Fruit fly (Drosophila melanogaster) whole organism, embryonic: ENCODE data around the gene CG9616.
A peak's percentile ranks its signal among the peaks of the same experiment; 100 is the strongest.

Source experiments
- CG10565 ChIP-seq: fragments of 200-800 bp; sonication (Bioruptor generic); optimal IDR thresholded peaks from 3 replicates; lab custom pipeline; 2016; ENCODE audit warnings: missing biosample characterization, mild to moderate bottlenecking, missing genetic modification characterization
- CG11085 ChIP-seq: fragments of 200-800 bp; sonication (Bioruptor generic); IDR thresholded peaks from 2 replicates; pipeline ENCODE4 v1.3.6; 2022; ENCODE audit warnings: missing biosample characterization, missing genetic modification characterization
- CG11560 ChIP-seq: fragments of 200-800 bp; sonication (Bioruptor generic); IDR thresholded peaks from 3 replicates; pipeline ENCODE4 v1.3.6; 2022; ENCODE audit warnings: missing biosample characterization, missing genetic modification characterization
- CG12155 ChIP-seq: fragments of 200-800 bp; sonication (Bioruptor generic); optimal IDR thresholded peaks from 3 replicates; lab custom pipeline; 2016; ENCODE audit warnings: missing biosample characterization, missing genetic modification characterization
- CG12299 ChIP-seq: fragments of 200-800 bp; sonication (Bioruptor generic); optimal IDR thresholded peaks from 2 replicates; lab custom pipeline; 2018; ENCODE audit warnings: missing biosample characterization, mild to moderate bottlenecking, missing genetic modification characterization
- CG15479 ChIP-seq: fragments of 200-800 bp; sonication (Bioruptor generic); optimal IDR thresholded peaks from 3 replicates; lab custom pipeline; 2019; ENCODE audit warnings: missing biosample characterization, mild to moderate bottlenecking, missing genetic modification characterization, moderate library complexity
- CG1647 ChIP-seq: fragments of 200-800 bp; sonication (Bioruptor generic); optimal IDR thresholded peaks from 3 replicates; lab custom pipeline; 2016; ENCODE audit warnings: missing biosample characterization, missing genetic modification characterization
- CG17328 ChIP-seq: fragments of 200-800 bp; sonication (Bioruptor generic); IDR thresholded peaks from 2 replicates; pipeline ENCODE4 v1.3.6; 2022; ENCODE audit warnings: missing biosample characterization, missing genetic modification characterization
- CG17361 ChIP-seq: fragments of 200-800 bp; sonication (Bioruptor generic); IDR thresholded peaks from 3 replicates; pipeline ENCODE4 v1.3.6; 2022; ENCODE audit warnings: missing biosample characterization, missing genetic modification characterization
- CG17568 ChIP-seq: fragments of 200-800 bp; sonication (Bioruptor generic); optimal IDR thresholded peaks from 2 replicates; lab custom pipeline; 2018; ENCODE audit warnings: missing biosample characterization, mild to moderate bottlenecking, missing genetic modification characterization, moderate library complexity
- CG31441 ChIP-seq: fragments of 200-800 bp; sonication (Bioruptor generic); IDR thresholded peaks from 2 replicates; pipeline ENCODE4 v1.3.6; 2022; ENCODE audit warnings: missing biosample characterization, missing genetic modification characterization
- CG32532 ChIP-seq: fragments of 200-800 bp; sonication (Bioruptor generic); IDR thresholded peaks from 2 replicates; pipeline ENCODE4 v1.3.6; 2022; ENCODE audit warnings: missing biosample characterization, missing genetic modification characterization
- CG4360 ChIP-seq: fragments of 200-800 bp; sonication (Bioruptor generic); IDR thresholded peaks from 2 replicates; pipeline ENCODE4 v1.3.6; 2022; ENCODE audit warnings: missing biosample characterization, missing genetic modification characterization
- CG6813 ChIP-seq: fragments of 200-800 bp; sonication (Bioruptor generic); optimal IDR thresholded peaks from 2 replicates; lab custom pipeline; 2017; ENCODE audit warnings: missing biosample characterization, missing genetic modification characterization, mild to moderate bottlenecking, moderate library complexity, missing genetic modification reagents
- CG6854 ChIP-seq: fragments of 200-800 bp; sonication (Bioruptor generic); optimal IDR thresholded peaks from 3 replicates; lab custom pipeline; 2017; ENCODE audit warnings: missing biosample characterization, mild to moderate bottlenecking, missing genetic modification characterization
- CG7839 ChIP-seq: fragments of 200-800 bp; sonication (Bioruptor generic); optimal IDR thresholded peaks from 3 replicates; lab custom pipeline; 2018; ENCODE audit warnings: missing biosample characterization, mild to moderate bottlenecking, missing genetic modification characterization, moderate library complexity
- CG8089 ChIP-seq: fragments of 200-800 bp; sonication (Bioruptor generic); optimal IDR thresholded peaks from 3 replicates; lab custom pipeline; 2016; ENCODE audit warnings: missing biosample characterization, missing genetic modification characterization
- CG8290 ChIP-seq, 3 experiments: fragments of 200-800 bp; sonication (Bioruptor generic); optimal IDR thresholded peaks; 2 replicates each; lab custom pipeline; 2016 to 2019; ENCODE audit warnings: missing biosample characterization in 3 of 3, missing genetic modification characterization in 3 of 3, mild to moderate bottlenecking in 2 of 3, moderate library complexity in 1 of 3
- Hr39 ChIP-seq: fragments of >200 bp; optimal IDR thresholded peaks from 2 replicates; lab custom pipeline; 2017
- Hr78 ChIP-seq, 2 experiments: fragments of 200-800 bp in 1 of 2; fragments of >200 bp in 1 of 2; sonication (Bioruptor generic) in 1 of 2; optimal IDR thresholded peaks; 2 replicates each; lab custom pipeline; 2017 to 2019; ENCODE audit warnings: missing biosample characterization in 2 of 2, missing genetic modification characterization in 2 of 2, mild to moderate bottlenecking in 1 of 2, moderate library complexity in 1 of 2
- Mes4 ChIP-seq: fragments of 200-800 bp; sonication (Bioruptor generic); optimal IDR thresholded peaks from 2 replicates; lab custom pipeline; 2016; ENCODE audit warnings: missing biosample characterization, missing genetic modification characterization
- Mrtf ChIP-seq: fragments of 200-800 bp; sonication (Bioruptor generic); IDR thresholded peaks from 3 replicates; pipeline ENCODE4 v1.3.6; 2022; ENCODE audit warnings: missing biosample characterization, missing genetic modification characterization
- Nf-YB ChIP-seq: fragments of 200-800 bp; sonication (Bioruptor generic); optimal IDR thresholded peaks from 3 replicates; lab custom pipeline; 2019; ENCODE audit warnings: missing biosample characterization, mild to moderate bottlenecking, missing genetic modification characterization, moderate library complexity
- Rfx ChIP-seq: fragments of 200-800 bp; sonication (Bioruptor generic); IDR thresholded peaks from 2 replicates; pipeline ENCODE4 v1.3.6; 2022; ENCODE audit warnings: missing biosample characterization, missing genetic modification characterization
- ap ChIP-seq: fragments of 200-800 bp; sonication (Bioruptor generic); IDR thresholded peaks from 2 replicates; pipeline ENCODE4 v1.3.6; 2022; ENCODE audit warnings: missing biosample characterization, missing genetic modification characterization
- ato ChIP-seq: fragments of 200-800 bp; sonication (Bioruptor generic); IDR thresholded peaks from 2 replicates; pipeline ENCODE4 v1.3.6; 2022; ENCODE audit warnings: missing biosample characterization, missing genetic modification characterization; ENCODE audit not compliant: partially characterized antibody
- cg ChIP-seq: fragments of 200-800 bp; sonication (Bioruptor generic); optimal IDR thresholded peaks from 3 replicates; lab custom pipeline; 2019; ENCODE audit warnings: missing biosample characterization, mild to moderate bottlenecking, missing genetic modification characterization, moderate library complexity
- ci ChIP-seq: fragments of 200-800 bp; sonication (Bioruptor generic); IDR thresholded peaks from 3 replicates; pipeline ENCODE4 v1.3.6; 2022; ENCODE audit warnings: missing biosample characterization, missing genetic modification characterization
- crol ChIP-seq: fragments of 200-800 bp; sonication (Bioruptor generic); IDR thresholded peaks from 2 replicates; pipeline ENCODE4 v1.3.6; 2022; ENCODE audit warnings: missing biosample characterization, missing genetic modification characterization
- dm ChIP-seq: fragments of 200-800 bp; sonication (Bioruptor generic); optimal IDR thresholded peaks from 3 replicates; lab custom pipeline; 2016; ENCODE audit warnings: missing biosample characterization, missing genetic modification characterization
- dmrt99B ChIP-seq: fragments of 200-800 bp; sonication (Bioruptor generic); optimal IDR thresholded peaks from 2 replicates; lab custom pipeline; 2018; ENCODE audit warnings: missing biosample characterization, mild to moderate bottlenecking, missing genetic modification characterization, moderate library complexity
- exex ChIP-seq: fragments of 200-800 bp; sonication (Bioruptor generic); optimal IDR thresholded peaks from 4 replicates; lab custom pipeline; 2018; ENCODE audit warnings: missing biosample characterization, mild to moderate bottlenecking, missing genetic modification characterization, moderate library complexity
- fd96Cb ChIP-seq: fragments of 200-800 bp; sonication (Bioruptor generic); optimal IDR thresholded peaks from 2 replicates; lab custom pipeline; 2018; ENCODE audit warnings: missing biosample characterization, mild to moderate bottlenecking, missing genetic modification characterization, moderate library complexity
- gce ChIP-seq: fragments of 200-800 bp; sonication (Bioruptor generic); IDR thresholded peaks from 3 replicates; pipeline ENCODE4 v1.3.6; 2022; ENCODE audit warnings: missing biosample characterization, missing genetic modification characterization
- grau ChIP-seq: fragments of 200-800 bp; optimal IDR thresholded peaks from 3 replicates; lab custom pipeline; 2019; ENCODE audit warnings: missing biosample characterization, mild to moderate bottlenecking, missing genetic modification characterization, moderate library complexity
- gro ChIP-seq: fragments of 200-800 bp; sonication (Bioruptor generic); optimal IDR thresholded peaks from 2 replicates; lab custom pipeline; 2016; ENCODE audit warnings: missing biosample characterization, missing genetic modification characterization
- hb ChIP-seq: fragments of 200-800 bp; sonication (Bioruptor generic); IDR thresholded peaks from 3 replicates; pipeline ENCODE4 v1.3.6; 2022; ENCODE audit warnings: missing biosample characterization, missing genetic modification characterization; ENCODE audit not compliant: partially characterized antibody
- inv ChIP-seq: fragments of 200-800 bp; sonication (Bioruptor generic); IDR thresholded peaks from 2 replicates; pipeline ENCODE4 v1.3.6; 2022; ENCODE audit warnings: missing biosample characterization, missing genetic modification characterization; ENCODE audit not compliant: partially characterized antibody
- knrl ChIP-seq: fragments of 200-800 bp; sonication (Bioruptor generic); IDR thresholded peaks from 3 replicates; pipeline ENCODE4 v1.3.6; 2022; ENCODE audit warnings: missing biosample characterization, missing genetic modification characterization; ENCODE audit not compliant: partially characterized antibody
- mirr ChIP-seq: fragments of 200-800 bp; sonication (Bioruptor generic); optimal IDR thresholded peaks from 3 replicates; lab custom pipeline; 2018; ENCODE audit warnings: missing biosample characterization, mild to moderate bottlenecking, missing genetic modification characterization
- oc ChIP-seq: fragments of 200-800 bp; sonication (Bioruptor generic); optimal IDR thresholded peaks from 2 replicates; lab custom pipeline; 2018; ENCODE audit warnings: missing biosample characterization, mild to moderate bottlenecking, missing genetic modification characterization, moderate library complexity
- pan ChIP-seq, 4 experiments: fragments of >200 bp in 3 of 4; fragments of 200-800 bp in 1 of 4; sonication (Bioruptor generic) in 1 of 4; optimal IDR thresholded peaks in 3 of 4; IDR thresholded peaks in 1 of 4; 2 replicates each; pipeline versions ENCODE4 v1.3.6 to Lab custom; 2017 to 2022; ENCODE audit warnings: missing biosample characterization in 2 of 4, missing genetic modification characterization in 2 of 4, mixed read lengths in 1 of 4
- pfk ChIP-seq: fragments of 200-800 bp; sonication (Bioruptor generic); optimal IDR thresholded peaks from 2 replicates; lab custom pipeline; 2018; ENCODE audit warnings: missing biosample characterization, mild to moderate bottlenecking, missing genetic modification characterization, moderate library complexity
- pros ChIP-seq: fragments of 200-800 bp; sonication (Bioruptor generic); optimal IDR thresholded peaks from 3 replicates; lab custom pipeline; 2019; ENCODE audit warnings: missing biosample characterization, mild to moderate bottlenecking, missing genetic modification characterization, moderate library complexity
- sisA ChIP-seq: fragments of 200-800 bp; sonication (Bioruptor generic); IDR thresholded peaks from 2 replicates; pipeline ENCODE4 v1.3.6; 2022; ENCODE audit warnings: missing biosample characterization, missing genetic modification characterization
- twi ChIP-seq: fragments of 200-800 bp; optimal IDR thresholded peaks from 2 replicates; lab custom pipeline; 2019; ENCODE audit warnings: missing biosample characterization, mild to moderate bottlenecking, missing genetic modification characterization, moderate library complexity
- vvl ChIP-seq: fragments of 200-800 bp; sonication (Bioruptor generic); IDR thresholded peaks from 2 replicates; pipeline ENCODE4 v1.3.6; 2022; ENCODE audit warnings: missing biosample characterization, missing genetic modification characterization
- zfh2 ChIP-seq: fragments of 200-800 bp; sonication (Bioruptor generic); optimal IDR thresholded peaks from 2 replicates; lab custom pipeline; 2016; ENCODE audit warnings: missing biosample characterization, missing genetic modification characterization

Gene CG9616

DNA sequence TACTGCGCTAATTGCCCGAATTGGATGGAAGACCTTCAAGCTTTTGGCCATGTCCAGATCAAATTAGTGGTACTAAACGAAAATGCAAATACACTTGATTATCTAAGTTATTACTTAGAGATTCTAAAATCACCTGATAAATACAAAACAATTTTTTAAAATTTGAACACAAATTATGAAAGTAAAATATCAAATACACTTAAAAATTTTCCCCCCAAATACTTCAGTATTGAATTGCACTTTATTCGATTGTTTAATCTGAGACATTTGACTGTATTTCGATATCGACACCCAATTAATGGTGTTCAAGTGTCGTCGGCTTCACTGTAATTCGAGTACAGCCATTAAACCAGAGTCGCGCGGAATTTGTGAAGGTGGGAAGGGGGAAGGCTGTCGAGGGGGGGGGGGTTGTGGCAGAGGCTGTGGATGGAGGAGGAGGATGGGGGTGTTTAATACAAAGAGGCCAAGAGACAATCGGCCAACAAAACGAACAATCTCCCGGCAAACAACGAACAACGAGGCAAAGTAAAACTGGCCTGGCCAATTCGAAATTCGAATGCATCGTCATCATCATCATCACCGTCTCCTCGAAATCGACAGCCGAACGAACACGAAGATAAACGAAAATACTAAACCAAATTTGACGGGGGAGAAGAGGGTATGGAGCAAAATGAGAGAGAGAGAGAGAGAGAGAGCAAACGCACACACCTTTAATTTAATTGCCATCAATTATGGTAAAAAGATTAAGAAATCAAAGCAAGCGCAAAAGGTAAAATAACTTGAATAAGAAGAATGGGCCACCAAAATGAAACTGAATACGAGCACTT is 37.2 kb upstream of the CG9616 start (continued):
- no peak for TF ChIP-seq CG31441 (GFP tag; lab: Robert Waterston, UW)
- TF ChIP-seq CG17568, result no peak
- TF ChIP-seq dm (GFP tag; lab: Kevin White, UChicago), result no peak
- no peak for TF ChIP-seq pan (optimal IDR thresholded peaks at IDR 0.05; lab: Kevin White, UChicago)
- TF ChIP-seq pan (GFP tag; optimal IDR thresholded peaks at IDR 0.05 in 1 of 2, IDR thresholded peaks at IDR 0.05 in 1 of 2), result no peak
- TF ChIP-seq fd96Cb, result no peak
- no peak for TF ChIP-seq Mes4 (GFP tag; lab: Kevin White, UChicago)
- TF ChIP-seq CG11560 (tag; lab: Robert Waterston, UW), result no peak
- no peak for TF ChIP-seq CG17328 (GFP tag; lab: Robert Waterston, UW)
- no peak for TF ChIP-seq Nf-YB (GFP tag; lab: Kevin White, UChicago)
- TF ChIP-seq pros (GFP tag; lab: Kevin White, UChicago), result no peak
- no peak for TF ChIP-seq pfk (GFP tag; lab: Kevin White, UChicago)
- TF ChIP-seq CG32532 (GFP tag; lab: Robert Waterston, UW), result no peak
- TF ChIP-seq knrl (GFP tag; lab: Robert Waterston, UW), result no peak
- TF ChIP-seq CG8089 (GFP tag; lab: Kevin White, UChicago), result no peak
- no peak for TF ChIP-seq ato (GFP tag; lab: Robert Waterston, UW)
- no peak for TF ChIP-seq CG6854 (GFP tag; lab: Kevin White, UChicago)
- TF ChIP-seq twi (tag; lab: Kevin White, UChicago), result no peak
- TF ChIP-seq exex (tag; lab: Kevin White, UChicago), result no peak
- no peak for TF ChIP-seq CG10565 (GFP tag; lab: Kevin White, UChicago)
- TF ChIP-seq cg (GFP tag; lab: Kevin White, UChicago), result peak; percentile 74
- TF ChIP-seq CG6813 (GFP tag; lab: Kevin White, UChicago), result no peak
- TF ChIP-seq vvl (GFP tag; lab: Robert Waterston, UW), result peak; percentile 36
- TF ChIP-seq sisA (GFP tag; lab: Robert Waterston, UW), result no peak
- no peak for TF ChIP-seq hb
- no peak for TF ChIP-seq inv (GFP tag; lab: Robert Waterston, UW)
- peak; percentile 22 for TF ChIP-seq mirr (GFP tag; lab: Kevin White, UChicago)
- TF ChIP-seq Hr39 (lab: Kevin White, UChicago), result no peak
- TF ChIP-seq Hr78 (GFP tag; optimal IDR thresholded peaks at IDR 0.05; lab: Kevin White, UChicago), result no peak
- TF ChIP-seq CG12299 (tag; lab: Kevin White, UChicago), result no peak
- peak; percentile 54 for TF ChIP-seq grau (tag; lab: Kevin White, UChicago)
- no peak for TF ChIP-seq CG17361
- no peak for TF ChIP-seq zfh2 (GFP tag; lab: Kevin White, UChicago)
- TF ChIP-seq CG15479 (GFP tag; lab: Kevin White, UChicago), result no peak
- no peak for TF ChIP-seq gce (GFP tag; lab: Robert Waterston, UW)
- 0 out of 2 replicates have a peak, but pooled peaks have one; percentile 6 for TF ChIP-seq Rfx
- no peak for TF ChIP-seq CG8290 (GFP tag; optimal IDR thresholded peaks at IDR 0.05; lab: Kevin White, UChicago)
- peak in 1 of 2 experiments; percentile 9 for TF ChIP-seq CG8290 (tag; optimal IDR thresholded peaks at IDR 0.05; lab: Kevin White, UChicago)
- TF ChIP-seq crol (GFP tag; lab: Robert Waterston, UW), result peak; percentile 90
- no peak for TF ChIP-seq CG1647 (GFP tag; lab: Kevin White, UChicago)
- no peak for TF ChIP-seq Mrtf (GFP tag; lab: Robert Waterston, UW)
- no peak for TF ChIP-seq ap
- TF ChIP-seq CG11085 (GFP tag; lab: Robert Waterston, UW), result no peak
- no peak for TF ChIP-seq dmrt99B (tag; lab: Kevin White, UChicago)
- TF ChIP-seq CG12155, result no peak
- TF ChIP-seq ci (GFP tag; lab: Robert Waterston, UW), result peak; percentile 44; the same call in 1 of the 3 replicates
- no peak for TF ChIP-seq gro
- peak; percentile 51 for TF ChIP-seq oc
- no peak for TF ChIP-seq CG7839 (tag; lab: Kevin White, UChicago)
- no peak for TF ChIP-seq CG4360 (GFP tag; lab: Robert Waterston, UW)
